Fruit fly (Drosophila melanogaster) whole organism, embryonic: Measurements from ENCODE around the gene CG46462.
A peak's percentile ranks its signal among the peaks of the same experiment; 100 is the strongest.

ENCODE experiments used
- Adf1 ChIP-seq: fragments of 200-800 bp; sonication (Bioruptor generic); IDR thresholded peaks from 2 replicates; pipeline ENCODE4 v1.3.6; 2022; ENCODE audit warnings: missing biosample characterization, missing genetic modification characterization
- BtbVII ChIP-seq: fragments of 200-800 bp; sonication (Bioruptor generic); optimal IDR thresholded peaks from 3 replicates; lab custom pipeline; 2017; ENCODE audit warnings: missing biosample characterization, mild to moderate bottlenecking, missing genetic modification characterization
- C15 ChIP-seq: fragments of 200-800 bp; sonication (Bioruptor generic); IDR thresholded peaks from 3 replicates; pipeline ENCODE4 v1.3.6; 2022; ENCODE audit warnings: missing biosample characterization, missing genetic modification characterization
- CG10147 ChIP-seq: fragments of 200-800 bp; sonication (Bioruptor generic); optimal IDR thresholded peaks from 2 replicates; lab custom pipeline; 2019; ENCODE audit warnings: missing biosample characterization, mild to moderate bottlenecking, missing genetic modification characterization, moderate library complexity
- CG10366 ChIP-seq: fragments of 200-800 bp; sonication (Bioruptor generic); IDR thresholded peaks from 2 replicates; pipeline ENCODE4 v1.3.6; 2022; ENCODE audit warnings: missing biosample characterization, missing genetic modification characterization
- CG11504 ChIP-seq: fragments of 200-800 bp; sonication (Bioruptor generic); optimal IDR thresholded peaks from 3 replicates; lab custom pipeline; 2019; ENCODE audit warnings: missing biosample characterization, mild to moderate bottlenecking, missing genetic modification characterization, moderate library complexity
- CG12104 ChIP-seq: fragments of 200-800 bp; sonication (Bioruptor generic); optimal IDR thresholded peaks from 3 replicates; lab custom pipeline; 2016; ENCODE audit warnings: missing biosample characterization, missing genetic modification characterization
- CG12391 ChIP-seq: fragments of 200-800 bp; sonication (Bioruptor generic); optimal IDR thresholded peaks from 3 replicates; lab custom pipeline; 2018; ENCODE audit warnings: missing biosample characterization, mild to moderate bottlenecking, missing genetic modification characterization, moderate library complexity
- CG17385 ChIP-seq: fragments of 200-800 bp; sonication (Bioruptor generic); optimal IDR thresholded peaks from 3 replicates; lab custom pipeline; 2018; ENCODE audit warnings: missing biosample characterization, mild to moderate bottlenecking, missing genetic modification characterization
- CG18599 ChIP-seq: fragments of 200-800 bp; sonication (Bioruptor generic); optimal IDR thresholded peaks from 3 replicates; lab custom pipeline; 2017; ENCODE audit warnings: missing biosample characterization, missing genetic modification characterization, mild to moderate bottlenecking, moderate library complexity, missing genetic modification reagents
- CG31224 ChIP-seq: fragments of 200-800 bp; sonication (Bioruptor generic); IDR thresholded peaks from 2 replicates; pipeline ENCODE4 v1.3.6; 2022; ENCODE audit warnings: missing biosample characterization, missing genetic modification characterization
- CG32767 ChIP-seq: fragments of 200-800 bp; sonication (Bioruptor generic); IDR thresholded peaks from 2 replicates; pipeline ENCODE4 v1.3.6; 2022; ENCODE audit warnings: missing biosample characterization, missing genetic modification characterization
- CG3407 ChIP-seq: fragments of 200-800 bp; sonication (Bioruptor generic); optimal IDR thresholded peaks from 2 replicates; lab custom pipeline; 2018; ENCODE audit warnings: missing biosample characterization, mild to moderate bottlenecking, missing genetic modification characterization
- CG3726 ChIP-seq: fragments of 200-800 bp; sonication (Bioruptor generic); IDR thresholded peaks from 3 replicates; pipeline ENCODE4, ENCODE4 v1.3.6; 2022; ENCODE audit warnings: missing biosample characterization, missing genetic modification characterization
- CG3995 ChIP-seq: fragments of 200-800 bp; sonication (Bioruptor generic); optimal IDR thresholded peaks from 3 replicates; lab custom pipeline; 2016; ENCODE audit warnings: missing biosample characterization, missing genetic modification characterization
- CG4282 ChIP-seq: fragments of 200-800 bp; sonication (Bioruptor generic); optimal IDR thresholded peaks from 2 replicates; lab custom pipeline; 2016; ENCODE audit warnings: missing biosample characterization, missing genetic modification characterization
- CG4404 ChIP-seq: fragments of 200-800 bp; sonication (Bioruptor generic); IDR thresholded peaks from 2 replicates; pipeline ENCODE4 v1.3.6; 2022; ENCODE audit warnings: missing biosample characterization, missing genetic modification characterization
- CG5953 ChIP-seq: fragments of 200-800 bp; sonication (Bioruptor generic); IDR thresholded peaks from 2 replicates; pipeline ENCODE4 v1.3.6; 2022; ENCODE audit warnings: missing biosample characterization, missing genetic modification characterization
- CG6175 ChIP-seq: fragments of 200-800 bp; sonication (Bioruptor generic); IDR thresholded peaks from 3 replicates; pipeline ENCODE4 v1.3.6; 2022; ENCODE audit warnings: missing biosample characterization, missing genetic modification characterization
- CG7357 ChIP-seq: fragments of 200-800 bp; sonication (Bioruptor generic); IDR thresholded peaks from 3 replicates; pipeline ENCODE4 v1.3.6; 2022; ENCODE audit warnings: missing biosample characterization, missing genetic modification characterization
- CG8765 ChIP-seq: fragments of 200-800 bp; sonication (Bioruptor generic); IDR thresholded peaks from 2 replicates; pipeline ENCODE4 v1.3.6; 2022; ENCODE audit warnings: missing biosample characterization, missing genetic modification characterization
- CG8924 ChIP-seq: fragments of 200-800 bp; optimal IDR thresholded peaks from 3 replicates; lab custom pipeline; 2019; ENCODE audit warnings: missing biosample characterization, mild to moderate bottlenecking, missing genetic modification characterization, moderate library complexity
- CG9727 ChIP-seq: fragments of 200-800 bp; sonication (Bioruptor generic); optimal IDR thresholded peaks from 3 replicates; lab custom pipeline; 2017; ENCODE audit warnings: missing biosample characterization, mild to moderate bottlenecking, missing genetic modification characterization
- D ChIP-seq, 2 experiments: fragments of 200-800 bp in 1 of 2; fragments of >200 bp in 1 of 2; sonication (Bioruptor generic) in 1 of 2; optimal IDR thresholded peaks; 2 replicates in 1 of 2; 3 replicates in 1 of 2; lab custom pipeline; 2017; ENCODE audit warnings: mild to moderate bottlenecking in 1 of 2, missing biosample characterization in 1 of 2, missing genetic modification characterization in 1 of 2, missing genetic modification reagents in 1 of 2
- Fer2 ChIP-seq: fragments of 200-800 bp; sonication (Bioruptor generic); optimal IDR thresholded peaks from 2 replicates; lab custom pipeline; 2018; ENCODE audit warnings: missing biosample characterization, mild to moderate bottlenecking, missing genetic modification characterization, moderate library complexity
- Fer3 ChIP-seq: fragments of 200-800 bp; sonication (Bioruptor generic); optimal IDR thresholded peaks from 2 replicates; lab custom pipeline; 2018; ENCODE audit warnings: missing biosample characterization, mild to moderate bottlenecking, missing genetic modification characterization, moderate library complexity
- Hand ChIP-seq: fragments of 200-800 bp; sonication (Bioruptor generic); optimal IDR thresholded peaks from 2 replicates; lab custom pipeline; 2017; ENCODE audit warnings: mild to moderate bottlenecking, missing biosample characterization, missing genetic modification reagents, missing genetic modification characterization
- Kr ChIP-seq: fragments of 200-800 bp; sonication (Bioruptor generic); optimal IDR thresholded peaks from 2 replicates; lab custom pipeline; 2017; ENCODE audit warnings: missing biosample characterization, mild to moderate bottlenecking, missing genetic modification characterization
- Meics ChIP-seq: fragments of 200-800 bp; sonication (Bioruptor generic); optimal IDR thresholded peaks from 2 replicates; lab custom pipeline; 2017; ENCODE audit warnings: missing biosample characterization, mild to moderate bottlenecking, missing genetic modification characterization
- NC2α ChIP-seq: fragments of 200-800 bp; sonication (Bioruptor generic); optimal IDR thresholded peaks from 2 replicates; lab custom pipeline; 2016; ENCODE audit warnings: missing biosample characterization, missing genetic modification characterization
- Poxn ChIP-seq: fragments of 200-800 bp; sonication (Bioruptor generic); IDR thresholded peaks from 2 replicates; pipeline ENCODE4 v1.3.6; 2022; ENCODE audit warnings: missing biosample characterization, missing genetic modification characterization
- Taf1 ChIP-seq: fragments of 200-800 bp; sonication (Bioruptor generic); IDR thresholded peaks from 2 replicates; pipeline ENCODE4 v1.3.6; 2022; ENCODE audit warnings: missing biosample characterization, missing genetic modification characterization
- YL-1 ChIP-seq: fragments of 200-800 bp; sonication (Bioruptor generic); optimal IDR thresholded peaks from 3 replicates; lab custom pipeline; 2017; ENCODE audit warnings: missing biosample characterization, mild to moderate bottlenecking, missing genetic modification characterization
- abd-A ChIP-seq: fragments of 200-800 bp; sonication (Bioruptor generic); optimal IDR thresholded peaks from 3 replicates; lab custom pipeline; 2019; ENCODE audit warnings: missing biosample characterization, mild to moderate bottlenecking, missing genetic modification characterization, moderate library complexity
- ac ChIP-seq: fragments of 200-800 bp; sonication (Bioruptor generic); optimal IDR thresholded peaks from 3 replicates; lab custom pipeline; 2017; ENCODE audit warnings: missing biosample characterization, mild to moderate bottlenecking, missing genetic modification characterization
- chm ChIP-seq: fragments of 200-800 bp; sonication (Bioruptor generic); IDR thresholded peaks from 2 replicates; pipeline ENCODE4 v1.3.6; 2022; ENCODE audit warnings: missing biosample characterization, missing genetic modification characterization
- crol ChIP-seq: fragments of 200-800 bp; sonication (Bioruptor generic); IDR thresholded peaks from 2 replicates; pipeline ENCODE4 v1.3.6; 2022; ENCODE audit warnings: missing biosample characterization, missing genetic modification characterization
- crp ChIP-seq, 2 experiments: fragments of 200-800 bp; sonication (Bioruptor generic); optimal IDR thresholded peaks; 2 replicates in 1 of 2; 3 replicates in 1 of 2; lab custom pipeline; 2017; ENCODE audit warnings: missing biosample characterization in 2 of 2, missing genetic modification characterization in 2 of 2, mild to moderate bottlenecking in 1 of 2, moderate library complexity in 1 of 2
- cwo ChIP-seq: fragments of 200-800 bp; sonication (Bioruptor generic); optimal IDR thresholded peaks from 3 replicates; lab custom pipeline; 2017; ENCODE audit warnings: missing biosample characterization, missing genetic modification characterization, mild to moderate bottlenecking, moderate library complexity, missing genetic modification reagents
- dm ChIP-seq: fragments of 200-800 bp; sonication (Bioruptor generic); optimal IDR thresholded peaks from 3 replicates; lab custom pipeline; 2016; ENCODE audit warnings: missing biosample characterization, missing genetic modification characterization
- emc ChIP-seq: fragments of 200-800 bp; sonication (Bioruptor generic); optimal IDR thresholded peaks from 2 replicates; lab custom pipeline; 2016; ENCODE audit warnings: missing biosample characterization, missing genetic modification characterization
- lab ChIP-seq: fragments of 200-800 bp; sonication (Bioruptor generic); optimal IDR thresholded peaks from 3 replicates; lab custom pipeline; 2017; ENCODE audit warnings: missing biosample characterization, missing genetic modification characterization, mild to moderate bottlenecking, moderate library complexity, missing genetic modification reagents
- org-1 ChIP-seq: fragments of 200-800 bp; sonication (Bioruptor generic); optimal IDR thresholded peaks from 2 replicates; lab custom pipeline; 2017; ENCODE audit warnings: missing biosample characterization, missing genetic modification characterization
- pita ChIP-seq: fragments of 200-800 bp; sonication (Bioruptor generic); optimal IDR thresholded peaks from 2 replicates; lab custom pipeline; 2017; ENCODE audit warnings: missing biosample characterization, mild to moderate bottlenecking, missing genetic modification characterization
- pnt ChIP-seq: fragments of 200-800 bp; sonication (Bioruptor generic); optimal IDR thresholded peaks from 3 replicates; lab custom pipeline; 2016; ENCODE audit warnings: missing biosample characterization, missing genetic modification characterization
- rib ChIP-seq: fragments of 200-800 bp; sonication (Bioruptor generic); IDR thresholded peaks from 2 replicates; pipeline ENCODE4 v1.3.6; 2022; ENCODE audit warnings: missing biosample characterization, missing genetic modification characterization
- stwl ChIP-seq: fragments of 200-800 bp; sonication (Bioruptor generic); optimal IDR thresholded peaks from 3 replicates; lab custom pipeline; 2018; ENCODE audit warnings: missing biosample characterization, mild to moderate bottlenecking, missing genetic modification characterization, moderate library complexity
- toy ChIP-seq: fragments of 200-800 bp; sonication (Bioruptor generic); IDR thresholded peaks from 2 replicates; pipeline ENCODE4 v1.3.6; 2022; ENCODE audit warnings: missing biosample characterization, missing genetic modification characterization
- zfh2 ChIP-seq: fragments of 200-800 bp; sonication (Bioruptor generic); optimal IDR thresholded peaks from 2 replicates; lab custom pipeline; 2016; ENCODE audit warnings: missing biosample characterization, missing genetic modification characterization

The CG46462 gene

DNA sequence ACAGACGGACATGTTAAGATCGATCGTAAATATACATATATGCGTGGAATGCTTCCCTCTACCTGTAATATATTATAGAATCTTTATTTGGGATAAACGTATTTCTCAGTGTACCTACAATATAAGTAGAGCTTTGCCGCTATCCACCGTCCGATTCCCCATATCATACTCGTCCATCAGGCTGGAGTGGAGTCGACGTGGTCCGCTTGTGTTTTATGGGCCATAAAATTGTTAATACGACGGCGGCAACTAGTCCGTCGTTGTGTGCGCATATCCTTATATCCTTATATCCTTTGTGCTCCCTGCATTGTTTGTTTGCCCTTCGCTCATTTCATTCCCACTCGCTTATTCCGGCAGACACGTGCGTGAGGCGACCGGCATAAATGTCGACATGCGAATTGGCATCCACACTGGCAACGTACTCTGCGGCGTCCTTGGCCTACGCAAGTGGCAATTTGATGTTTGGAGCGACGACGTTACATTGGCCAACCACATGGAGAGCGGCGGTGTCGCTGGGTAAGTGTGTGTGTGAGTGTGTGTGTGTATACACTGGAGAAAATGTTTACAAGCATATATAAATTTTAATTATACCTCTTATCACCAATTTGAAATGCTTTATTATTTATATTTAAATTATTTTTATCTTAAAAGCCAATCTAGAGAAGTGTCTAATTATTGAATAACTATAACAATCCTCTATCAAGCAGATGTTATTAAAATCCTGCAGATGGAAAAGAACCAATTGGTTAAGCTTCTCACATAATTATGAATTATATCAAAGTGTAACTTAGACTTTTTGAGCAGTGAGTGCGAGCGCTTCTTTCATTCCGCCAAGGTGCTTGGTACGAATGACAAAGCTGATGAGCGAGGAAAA is 37.5 kb downstream of the CG46462 start (continued):
- no peak for TF ChIP-seq CG8924 (tag; lab: Kevin White, UChicago)
- no peak for TF ChIP-seq zfh2 (GFP tag; lab: Kevin White, UChicago)
- no peak for TF ChIP-seq pnt (GFP tag; lab: Kevin White, UChicago)
- TF ChIP-seq D (optimal IDR thresholded peaks at IDR 0.05; lab: Kevin White, UChicago): no peak
- no peak for TF ChIP-seq D (GFP tag; optimal IDR thresholded peaks at IDR 0.05; lab: Kevin White, UChicago)
- TF ChIP-seq CG7357 (GFP tag; lab: Robert Waterston, UW): no peak
- TF ChIP-seq rib (GFP tag; lab: Robert Waterston, UW): no peak
- TF ChIP-seq NC2α: no peak
- TF ChIP-seq pita (GFP tag; lab: Kevin White, UChicago): no peak
- no peak for TF ChIP-seq org-1 (GFP tag; lab: Kevin White, UChicago)
- TF ChIP-seq CG3995: no peak
- no peak for TF ChIP-seq CG32767
- no peak for TF ChIP-seq CG12104
- TF ChIP-seq abd-A (tag; lab: Kevin White, UChicago): peak; percentile 81
- TF ChIP-seq Fer2 (tag; lab: Kevin White, UChicago): no peak
- no peak for TF ChIP-seq cwo (GFP tag; lab: Kevin White, UChicago)
- TF ChIP-seq C15: no peak
- no peak for TF ChIP-seq CG5953 (GFP tag; lab: Robert Waterston, UW)
- TF ChIP-seq CG4282 (GFP tag; lab: Kevin White, UChicago): no peak
- peak; percentile 67 for TF ChIP-seq CG18599
- TF ChIP-seq CG3407 (GFP tag; lab: Kevin White, UChicago): no peak
- peak; percentile 54 for TF ChIP-seq CG11504
- no peak for TF ChIP-seq Fer3
- no peak for TF ChIP-seq YL-1 (GFP tag; lab: Kevin White, UChicago)
- no peak for TF ChIP-seq stwl (tag; lab: Kevin White, UChicago)
- no peak for TF ChIP-seq CG6175 (GFP tag; lab: Robert Waterston, UW)
- no peak for TF ChIP-seq CG3726
- TF ChIP-seq CG4404 (GFP tag; lab: Robert Waterston, UW): no peak
- no peak for TF ChIP-seq CG12391 (tag; lab: Kevin White, UChicago)
- TF ChIP-seq Meics (GFP tag; lab: Kevin White, UChicago): peak; percentile 42
- TF ChIP-seq CG10147 (GFP tag; lab: Kevin White, UChicago): peak; percentile 53
- no peak for TF ChIP-seq CG31224 (GFP tag; lab: Robert Waterston, UW)
- no peak for TF ChIP-seq chm
- TF ChIP-seq toy (GFP tag; lab: Robert Waterston, UW): no peak
- no peak for TF ChIP-seq Taf1
- no peak for TF ChIP-seq ac (GFP tag; lab: Kevin White, UChicago)
- TF ChIP-seq CG8765: no peak
- no peak for TF ChIP-seq Kr (GFP tag; lab: Kevin White, UChicago)
- no peak for TF ChIP-seq crol (GFP tag; lab: Robert Waterston, UW)
- peak; percentile 19 for TF ChIP-seq CG9727 (GFP tag; lab: Kevin White, UChicago)
- no peak for TF ChIP-seq CG10366
- TF ChIP-seq emc (GFP tag; lab: Kevin White, UChicago): no peak
- no peak for TF ChIP-seq dm (GFP tag; lab: Kevin White, UChicago)
- no peak for TF ChIP-seq Poxn (GFP tag; lab: Robert Waterston, UW)
- TF ChIP-seq Hand: peak; percentile 15
- TF ChIP-seq lab (GFP tag; lab: Kevin White, UChicago): peak; percentile 46
- TF ChIP-seq Adf1 (GFP tag; lab: Robert Waterston, UW): no peak
- no peak for TF ChIP-seq crp (GFP tag; optimal IDR thresholded peaks at IDR 0.05; lab: Kevin White, UChicago)
- peak; percentile 12 for TF ChIP-seq BtbVII (GFP tag; lab: Kevin White, UChicago)
- no peak for TF ChIP-seq CG17385 (GFP tag; lab: Kevin White, UChicago)
